Worm (Caenorhabditis elegans): ENCODE measurements around the gene snn-1.

DNA sequence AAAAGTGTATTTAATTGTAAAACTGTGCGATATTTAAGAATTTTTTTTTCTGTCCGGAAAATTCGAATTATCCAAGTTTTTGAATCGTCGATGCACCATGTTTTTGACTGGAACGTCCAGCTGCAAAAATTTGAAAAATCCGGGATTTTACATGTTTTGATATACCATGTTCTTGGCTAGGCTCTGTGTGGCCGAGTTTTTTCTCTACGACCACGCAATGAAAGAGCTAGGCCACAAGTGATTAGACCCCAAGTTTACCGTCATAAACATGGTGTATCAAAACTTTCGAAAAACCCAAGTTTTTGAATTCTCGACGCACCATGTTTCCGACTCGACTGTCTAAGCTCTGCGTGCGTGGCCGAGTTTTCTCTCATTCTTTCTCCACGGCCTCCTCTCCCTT, 29.7 kb upstream of the snn-1 start:
- no peak for TF ChIP-seq tab-1 (GFP tag; IDR thresholded peaks at IDR 0.05)
- no peak for TF ChIP-seq med-1 (GFP tag; optimal IDR thresholded peaks at IDR 0.05; ENCODE audit: insufficient read depth)
- no peak for TF ChIP-seq T22C8.4 (GFP tag; IDR thresholded peaks at IDR 0.05)
- TF ChIP-seq ztf-23 (GFP tag; IDR thresholded peaks at IDR 0.05), result no peak
- TF ChIP-seq flt-1 (GFP tag; IDR thresholded peaks at IDR 0.05), result no peak
- TF ChIP-seq klf-2 (GFP tag; conservative IDR thresholded peaks at IDR 0.05), result no peak
- no peak for TF ChIP-seq ztf-29 (GFP tag; IDR thresholded peaks at IDR 0.05)
- TF ChIP-seq ref-1 (GFP tag; conservative IDR thresholded peaks at IDR 0.05), result no peak
- no peak for TF ChIP-seq cog-1 (tag; optimal IDR thresholded peaks at IDR 0.05)

Measured in whole organism, midembryonic.